ENCODE assay signal across 2 fruit fly cellular contexts in the genomic region with DNA sequence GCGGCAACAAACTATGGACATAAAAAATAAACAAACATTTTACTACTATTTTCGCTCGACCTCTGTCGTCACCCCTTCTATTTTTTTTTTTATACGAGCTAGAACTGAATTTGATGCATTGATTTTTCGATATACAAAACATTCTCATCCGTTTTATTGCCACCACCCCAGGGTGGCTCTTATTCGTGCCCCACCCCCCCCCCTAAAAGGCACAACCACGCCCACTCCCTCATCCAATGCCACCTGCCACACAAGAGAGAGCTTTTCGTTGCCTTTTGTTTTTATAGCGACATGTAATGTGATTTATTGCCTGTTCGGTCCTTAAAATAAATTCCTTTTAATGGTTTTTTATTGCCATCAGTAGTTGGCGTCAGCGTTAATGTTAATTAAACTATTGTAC.
TF ChIP-seq lines count a peak whose summit lies in the region.

No protein-coding gene starts in this region.

- no peak for TF ChIP-seq CTCF in whole organism, embryonic (GFP tag; optimal IDR thresholded peaks at IDR 0.05; lab: Kevin White, UChicago)

TF ChIP-seq in whole organism, embryonic, 481 proteins besides CTCF, POLR2A, EP300 and RAD21 (continues in another document):
- TF ChIP-seq seq (GFP tag; IDR thresholded peaks at IDR 0.05; lab: Robert Waterston, UW) (no peak), Rx (GFP tag; IDR thresholded peaks at IDR 0.05; lab: Robert Waterston, UW) (no peak), zf30C (GFP tag; optimal IDR thresholded peaks at IDR 0.05; lab: Kevin White, UChicago) (no peak), shn (GFP tag; optimal IDR thresholded peaks at IDR 0.05; lab: Kevin White, UChicago) (no peak), CG3281 (GFP tag; optimal IDR thresholded peaks at IDR 0.05; lab: Kevin White, UChicago) (no peak), bab2 (GFP tag; optimal IDR thresholded peaks at IDR 0.05; lab: Kevin White, UChicago) (no peak), Sox102F (GFP tag; optimal IDR thresholded peaks at IDR 0.05; lab: Kevin White, UChicago) (no peak), CG6175 (GFP tag; IDR thresholded peaks at IDR 0.05; lab: Robert Waterston, UW) (0 out of 3 replicates have a peak, but pooled peaks have one; percentile 14), Usf (GFP tag; optimal IDR thresholded peaks at IDR 0.05; lab: Kevin White, UChicago) (no peak), CG10959 (GFP tag; IDR thresholded peaks at IDR 0.05; lab: Robert Waterston, UW) (no peak), knrl (GFP tag; IDR thresholded peaks at IDR 0.05; lab: Robert Waterston, UW; ENCODE audit: partially characterized antibody) (no peak), otp (GFP tag; IDR thresholded peaks at IDR 0.05; lab: Robert Waterston, UW) (0 out of 3 replicates have a peak, but pooled peaks have one; percentile 28), Xrp1 (GFP tag; IDR thresholded peaks at IDR 0.05; lab: Robert Waterston, UW) (no peak), CG14965 (GFP tag; optimal IDR thresholded peaks at IDR 0.05; lab: Kevin White, UChicago; ENCODE audit: borderline replicate concordance) (no peak), Dfd (GFP tag; optimal IDR thresholded peaks at IDR 0.05; lab: Kevin White, UChicago) (no peak), Antp (GFP tag; optimal IDR thresholded peaks at IDR 0.05; lab: Kevin White, UChicago) (no peak), sqz (GFP tag; optimal IDR thresholded peaks at IDR 0.05; lab: Kevin White, UChicago) (peak; percentile 2), CG1529 (GFP tag; optimal IDR thresholded peaks at IDR 0.05; lab: Kevin White, UChicago) (no peak), CG12236 (GFP tag; optimal IDR thresholded peaks at IDR 0.05; lab: Kevin White, UChicago) (no peak), Jarid2 (GFP tag; optimal IDR thresholded peaks at IDR 0.05; lab: Kevin White, UChicago) (no peak), hkb (optimal IDR thresholded peaks at IDR 0.05; lab: Kevin White, UChicago) (no peak), hkb (GFP tag; IDR thresholded peaks at IDR 0.05; lab: Robert Waterston, UW) (no peak), en (GFP tag; optimal IDR thresholded peaks at IDR 0.05; lab: Kevin White, UChicago) (no peak), maf-S (GFP tag; optimal IDR thresholded peaks at IDR 0.05; lab: Kevin White, UChicago) (no peak), Spps (tag; optimal IDR thresholded peaks at IDR 0.05; lab: Kevin White, UChicago) (no peak), zfh2 (GFP tag; optimal IDR thresholded peaks at IDR 0.05; lab: Kevin White, UChicago) (no peak), CG15479 (GFP tag; optimal IDR thresholded peaks at IDR 0.05; lab: Kevin White, UChicago) (no peak), YL-1 (GFP tag; optimal IDR thresholded peaks at IDR 0.05; lab: Kevin White, UChicago) (no peak), CG6272 (GFP tag; IDR thresholded peaks at IDR 0.05; lab: Robert Waterston, UW) (no peak), sim (GFP tag; IDR thresholded peaks at IDR 0.05; lab: Robert Waterston, UW) (no peak), Vsx1 (GFP tag; optimal IDR thresholded peaks at IDR 0.05; lab: Kevin White, UChicago) (no peak), chinmo (GFP tag; IDR thresholded peaks at IDR 0.05; lab: Robert Waterston, UW; ENCODE audit: partially characterized antibody) (0 out of 4 replicates have a peak, but pooled peaks have one; percentile 6), inv (GFP tag; IDR thresholded peaks at IDR 0.05; lab: Robert Waterston, UW; ENCODE audit: partially characterized antibody) (no peak), CG6254 (GFP tag; optimal IDR thresholded peaks at IDR 0.05; lab: Kevin White, UChicago) (no peak), repo (GFP tag; optimal IDR thresholded peaks at IDR 0.05; lab: Kevin White, UChicago) (no peak), CG5245 (GFP tag; optimal IDR thresholded peaks at IDR 0.05; lab: Kevin White, UChicago) (no peak), Gsc (GFP tag; IDR thresholded peaks at IDR 0.05; lab: Robert Waterston, UW) (no peak), nau (GFP tag; optimal IDR thresholded peaks at IDR 0.05; lab: Kevin White, UChicago) (no peak), Opbp (GFP tag; IDR thresholded peaks at IDR 0.05; lab: Robert Waterston, UW; ENCODE audit: partially characterized antibody) (0 out of 3 replicates have a peak, but pooled peaks have one; percentile 21), CG12659 (GFP tag; optimal IDR thresholded peaks at IDR 0.05; lab: Kevin White, UChicago) (no peak), grau (tag; optimal IDR thresholded peaks at IDR 0.05; lab: Kevin White, UChicago) (no peak), CG4328 (GFP tag; optimal IDR thresholded peaks at IDR 0.05; lab: Kevin White, UChicago) (no peak), CG3407 (GFP tag; optimal IDR thresholded peaks at IDR 0.05; lab: Kevin White, UChicago) (no peak)

TF ChIP-seq in whole organism, pupa, 21 proteins besides CTCF, POLR2A, EP300 and RAD21:
- TF ChIP-seq CG8159 (tag; optimal IDR thresholded peaks at IDR 0.05; lab: Kevin White, UChicago) (peak; percentile 24), CG8301 (tag; optimal IDR thresholded peaks at IDR 0.05; lab: Kevin White, UChicago) (no peak), CG15710 (tag; optimal IDR thresholded peaks at IDR 0.05; lab: Kevin White, UChicago) (no peak), rn (GFP tag; IDR thresholded peaks at IDR 0.05; lab: Robert Waterston, UW) (no peak), CG32121 (GFP tag; IDR thresholded peaks at IDR 0.05; lab: Robert Waterston, UW) (no peak), CG13204 (GFP tag; optimal IDR thresholded peaks at IDR 0.05; lab: Kevin White, UChicago) (no peak)
